Fruit fly (Drosophila melanogaster) whole organism, prepupa: ENCODE data around the gene GluClalpha.

ENCODE experiments used
- Blimp-1 ChIP-seq: fragments of 200-800 bp; sonication (Bioruptor generic); optimal IDR thresholded peaks from 3 replicates; lab custom pipeline; 2017; ENCODE audit warnings: missing biosample characterization, missing genetic modification characterization, mild to moderate bottlenecking, moderate library complexity, missing genetic modification reagents
- CG10631 ChIP-seq: fragments of 200-800 bp; sonication (Bioruptor generic); optimal IDR thresholded peaks from 2 replicates; lab custom pipeline; 2016; ENCODE audit warnings: missing biosample characterization, missing genetic modification characterization
- CG15336 ChIP-seq: fragments of 200-800 bp; sonication (Bioruptor generic); IDR thresholded peaks from 2 replicates; pipeline ENCODE4 v1.3.6; 2022; ENCODE audit warnings: missing biosample characterization, missing genetic modification characterization
- CG3032 ChIP-seq: fragments of 200-800 bp; optimal IDR thresholded peaks from 2 replicates; lab custom pipeline; 2019; ENCODE audit warnings: missing biosample characterization, mild to moderate bottlenecking, missing genetic modification characterization, moderate library complexity
- CG31627 ChIP-seq: fragments of 200-800 bp; sonication (Bioruptor generic); optimal IDR thresholded peaks from 3 replicates; lab custom pipeline; 2016; ENCODE audit warnings: missing biosample characterization, missing genetic modification characterization
- CG32006 ChIP-seq: fragments of 200-800 bp; sonication (Bioruptor generic); optimal IDR thresholded peaks from 3 replicates; lab custom pipeline; 2017; ENCODE audit warnings: missing biosample characterization, mild to moderate bottlenecking, missing genetic modification characterization
- CG34406 ChIP-seq: fragments of 200-800 bp; sonication (Bioruptor generic); optimal IDR thresholded peaks from 3 replicates; lab custom pipeline; 2016; ENCODE audit warnings: missing biosample characterization, missing genetic modification characterization
- CG4318 ChIP-seq: fragments of 200-800 bp; sonication (Bioruptor generic); optimal IDR thresholded peaks from 3 replicates; lab custom pipeline; 2017; ENCODE audit warnings: missing biosample characterization, mild to moderate bottlenecking, missing genetic modification characterization
- CG6276 ChIP-seq: fragments of 200-800 bp; sonication (Bioruptor generic); optimal IDR thresholded peaks from 2 replicates; lab custom pipeline; 2017; ENCODE audit warnings: missing biosample characterization, mild to moderate bottlenecking, missing genetic modification characterization
- CG7368 ChIP-seq: fragments of 200-800 bp; sonication (Bioruptor generic); optimal IDR thresholded peaks from 3 replicates; lab custom pipeline; 2016; ENCODE audit warnings: missing biosample characterization, missing genetic modification characterization
- CG8119 ChIP-seq: fragments of 200-800 bp; sonication (Bioruptor generic); IDR thresholded peaks from 3 replicates; pipeline ENCODE4 v1.3.6; 2022; ENCODE audit warnings: missing biosample characterization, missing genetic modification characterization
- CG8632 ChIP-seq: fragments of 200-800 bp; sonication (Bioruptor generic); optimal IDR thresholded peaks from 3 replicates; lab custom pipeline; 2016; ENCODE audit warnings: missing biosample characterization, missing genetic modification characterization
- Eip75B ChIP-seq: fragments of 200-800 bp; sonication (Bioruptor generic); optimal IDR thresholded peaks from 3 replicates; lab custom pipeline; 2016; ENCODE audit warnings: missing biosample characterization, missing genetic modification characterization
- Eip78C ChIP-seq: fragments of 200-800 bp; sonication (Bioruptor generic); peaks from one replicate; lab custom pipeline; 2016; ENCODE audit warnings: missing biosample characterization, missing genetic modification characterization
- Ets96B ChIP-seq: fragments of 200-800 bp; optimal IDR thresholded peaks from 2 replicates; lab custom pipeline; 2019; ENCODE audit warnings: missing biosample characterization, mild to moderate bottlenecking, missing genetic modification characterization, moderate library complexity
- Gug ChIP-seq: fragments of 200-800 bp; sonication (Bioruptor generic); IDR thresholded peaks from 2 replicates; pipeline ENCODE4 v1.3.6; 2022; ENCODE audit warnings: missing biosample characterization, missing genetic modification characterization
- Hr39 ChIP-seq: fragments of 200-800 bp; sonication (Bioruptor generic); optimal IDR thresholded peaks from 2 replicates; lab custom pipeline; 2016; ENCODE audit warnings: missing biosample characterization, missing genetic modification characterization
- Hr4 ChIP-seq: fragments of 200-800 bp; sonication (Bioruptor generic); optimal IDR thresholded peaks from 3 replicates; lab custom pipeline; 2016; ENCODE audit warnings: missing biosample characterization, missing genetic modification characterization
- Met ChIP-seq: fragments of 200-800 bp; sonication (Bioruptor generic); optimal IDR thresholded peaks from 3 replicates; lab custom pipeline; 2016; ENCODE audit warnings: missing biosample characterization, missing genetic modification characterization
- OdsH ChIP-seq: fragments of 200-800 bp; sonication (Bioruptor generic); optimal IDR thresholded peaks from 3 replicates; lab custom pipeline; 2016; ENCODE audit warnings: missing biosample characterization, missing genetic modification characterization
- Sox14 ChIP-seq: fragments of 200-800 bp; sonication (Bioruptor generic); optimal IDR thresholded peaks from 3 replicates; lab custom pipeline; 2016; ENCODE audit warnings: missing biosample characterization, missing genetic modification characterization
- Sox15 ChIP-seq: fragments of 200-800 bp; sonication (Bioruptor generic); optimal IDR thresholded peaks from 3 replicates; lab custom pipeline; 2016; ENCODE audit warnings: missing biosample characterization, missing genetic modification characterization
- achi ChIP-seq: fragments of 200-800 bp; sonication (Bioruptor generic); optimal IDR thresholded peaks from 3 replicates; lab custom pipeline; 2016; ENCODE audit warnings: missing biosample characterization, missing genetic modification characterization
- acj6 ChIP-seq: fragments of 200-800 bp; sonication (Bioruptor generic); optimal IDR thresholded peaks from 3 replicates; lab custom pipeline; 2016; ENCODE audit warnings: missing biosample characterization, missing genetic modification characterization
- cyc ChIP-seq: fragments of 200-800 bp; sonication (Bioruptor generic); optimal IDR thresholded peaks from 3 replicates; lab custom pipeline; 2016; ENCODE audit warnings: missing biosample characterization, missing genetic modification characterization
- dsx ChIP-seq: fragments of 200-800 bp; optimal IDR thresholded peaks from 3 replicates; lab custom pipeline; 2019; ENCODE audit warnings: missing biosample characterization, mild to moderate bottlenecking, missing genetic modification characterization, moderate library complexity; ENCODE audit not compliant: poor library complexity, severe bottlenecking
- eg ChIP-seq: fragments of 200-800 bp; sonication (Bioruptor generic); IDR thresholded peaks from 3 replicates; pipeline ENCODE4 v1.3.6; 2022; ENCODE audit warnings: missing biosample characterization, missing genetic modification characterization
- esn ChIP-seq: fragments of 200-800 bp; sonication (Bioruptor generic); optimal IDR thresholded peaks from 2 replicates; lab custom pipeline; 2016; ENCODE audit warnings: missing biosample characterization, mild to moderate bottlenecking, missing genetic modification characterization, moderate library complexity
- fd59A ChIP-seq: fragments of 200-800 bp; sonication (Bioruptor generic); optimal IDR thresholded peaks from 2 replicates; lab custom pipeline; 2017; ENCODE audit warnings: missing biosample characterization, mild to moderate bottlenecking, missing genetic modification characterization, missing genetic modification reagents
- lz ChIP-seq: fragments of 200-800 bp; sonication (Bioruptor generic); optimal IDR thresholded peaks from 3 replicates; lab custom pipeline; 2016; ENCODE audit warnings: missing biosample characterization, missing genetic modification characterization
- net ChIP-seq: fragments of 200-800 bp; sonication (Bioruptor generic); optimal IDR thresholded peaks from 3 replicates; lab custom pipeline; 2016; ENCODE audit warnings: missing biosample characterization, missing genetic modification characterization
- pdm3 ChIP-seq: fragments of 200-800 bp; sonication (Bioruptor generic); optimal IDR thresholded peaks from 3 replicates; lab custom pipeline; 2016; ENCODE audit warnings: missing biosample characterization, missing genetic modification characterization
- salr ChIP-seq, 2 experiments: fragments of 200-800 bp; sonication (Bioruptor generic); optimal IDR thresholded peaks; 3 replicates each; lab custom pipeline; 2016 to 2018; ENCODE audit warnings: missing biosample characterization in 2 of 2, missing genetic modification characterization in 2 of 2, mild to moderate bottlenecking in 1 of 2
- spab ChIP-seq: fragments of 200-800 bp; sonication (Bioruptor generic); optimal IDR thresholded peaks from 2 replicates; lab custom pipeline; 2017; ENCODE audit warnings: missing biosample characterization, mild to moderate bottlenecking, missing genetic modification characterization, missing genetic modification reagents
- ss ChIP-seq, 2 experiments: fragments of 200-800 bp; sonication (Bioruptor generic); optimal IDR thresholded peaks; 2 replicates in 1 of 2; 3 replicates in 1 of 2; lab custom pipeline; 2017 to 2018; ENCODE audit warnings: mild to moderate bottlenecking in 2 of 2, missing biosample characterization in 2 of 2, missing genetic modification characterization in 2 of 2, moderate library complexity in 1 of 2
- svp ChIP-seq: fragments of 200-800 bp; sonication (Bioruptor generic); peaks from one replicate; lab custom pipeline; 2016; ENCODE audit warnings: missing biosample characterization, missing genetic modification characterization
- topi ChIP-seq: fragments of 200-800 bp; sonication (Bioruptor generic); optimal IDR thresholded peaks from 3 replicates; lab custom pipeline; 2016; ENCODE audit warnings: missing biosample characterization, missing genetic modification characterization
- vri ChIP-seq: fragments of 200-800 bp; sonication (Bioruptor generic); optimal IDR thresholded peaks from 3 replicates; lab custom pipeline; 2016; ENCODE audit warnings: missing biosample characterization, mild to moderate bottlenecking, missing genetic modification characterization

The GluClalpha gene

dm6 chr3R:19807148-19807547 lies 76.6 kb downstream of the GluClalpha start:
- TF ChIP-seq vri (GFP tag; lab: Kevin White, UChicago) (no peak), Sox14 (GFP tag; lab: Kevin White, UChicago) (no peak), salr (GFP tag; optimal IDR thresholded peaks at IDR 0.05; lab: Kevin White, UChicago) (no peak), Hr4 (GFP tag; lab: Kevin White, UChicago) (no peak), CG6276 (GFP tag; lab: Kevin White, UChicago) (no peak), Blimp-1 (GFP tag; lab: Kevin White, UChicago) (no peak), CG8632 (GFP tag; lab: Kevin White, UChicago) (no peak), Met (GFP tag; lab: Kevin White, UChicago) (no peak), CG7368 (GFP tag; lab: Kevin White, UChicago) (no peak), Ets96B (tag; lab: Kevin White, UChicago) (no peak), ss (GFP tag; optimal IDR thresholded peaks at IDR 0.05; lab: Kevin White, UChicago) (no peak)

dm6 chr3R:19807745-19808429 lies 77.4 kb downstream of the GluClalpha start:
- TF ChIP-seq CG3032 (tag; lab: Kevin White, UChicago) (peak; percentile 41), CG8119 (GFP tag; lab: Robert Waterston, UW) (peak; percentile 58), esn (peak; percentile 4), Gug (GFP tag; lab: Robert Waterston, UW) (peak; percentile 46), acj6 (GFP tag; lab: Kevin White, UChicago) (peak; percentile 40), Hr4 (GFP tag; lab: Kevin White, UChicago) (peak; percentile 70), cyc (no peak), salr (GFP tag; optimal IDR thresholded peaks at IDR 0.05; lab: Kevin White, UChicago) (peak in 1 of 2 experiments; percentile 68), eg (GFP tag; lab: Robert Waterston, UW) (no peak; the same call in 1 of the 3 replicates), net (GFP tag; lab: Kevin White, UChicago) (peak; percentile 27), CG34406 (GFP tag; lab: Kevin White, UChicago) (no peak), CG15336 (GFP tag; lab: Robert Waterston, UW) (peak; percentile 49; the same call in 1 of the 2 replicates), CG8632 (GFP tag; lab: Kevin White, UChicago) (no peak), CG32006 (GFP tag; lab: Kevin White, UChicago) (peak; percentile 89), dsx (GFP tag; lab: Kevin White, UChicago) (no peak), pdm3 (GFP tag; lab: Kevin White, UChicago) (peak; percentile 57), achi (GFP tag; lab: Kevin White, UChicago) (peak; percentile 37), CG6276 (GFP tag; lab: Kevin White, UChicago) (peak; percentile 30), CG31627 (GFP tag; lab: Kevin White, UChicago) (no peak), topi (GFP tag; lab: Kevin White, UChicago) (no peak), CG4318 (GFP tag; lab: Kevin White, UChicago) (peak; percentile 56), Eip78C (GFP tag; lab: Kevin White, UChicago) (peak; percentile 69), spab (GFP tag; lab: Kevin White, UChicago) (peak; percentile 29), OdsH (GFP tag; lab: Kevin White, UChicago) (peak; percentile 49), Hr39 (GFP tag; lab: Kevin White, UChicago) (no peak), CG10631 (GFP tag; lab: Kevin White, UChicago) (peak; percentile 30), fd59A (no peak), Met (GFP tag; lab: Kevin White, UChicago) (peak; percentile 15), ss (GFP tag; optimal IDR thresholded peaks at IDR 0.05; lab: Kevin White, UChicago) (peak in 1 of 2 experiments; percentile 1), lz (GFP tag; lab: Kevin White, UChicago) (no peak), Eip75B (GFP tag; lab: Kevin White, UChicago) (no peak)

DNA sequence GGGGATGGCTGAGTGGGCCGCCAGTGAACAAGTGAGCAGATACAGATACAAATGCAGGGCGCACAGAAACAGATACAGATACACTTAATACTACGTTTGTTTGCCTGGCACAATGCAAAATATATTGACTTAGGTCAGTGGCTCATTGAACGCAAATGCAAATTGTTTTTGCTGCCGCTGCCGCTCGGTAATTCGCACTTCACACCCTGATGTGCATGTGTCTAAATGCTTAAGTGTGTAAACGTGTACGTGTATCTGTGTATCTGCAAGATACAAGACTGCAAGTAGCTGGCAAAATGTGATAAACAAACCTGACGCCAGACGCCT lies 77.9 kb downstream of the GluClalpha start:
- TF ChIP-seq CG6276 (GFP tag; lab: Kevin White, UChicago) = peak; percentile 11
- peak; percentile 42 for TF ChIP-seq CG32006 (GFP tag; lab: Kevin White, UChicago)
- peak; percentile 45 for TF ChIP-seq svp (GFP tag; lab: Kevin White, UChicago)
- TF ChIP-seq Hr4 (GFP tag; lab: Kevin White, UChicago) = no peak
- TF ChIP-seq Sox15 = no peak
- no peak for TF ChIP-seq fd59A
- 0 out of 2 replicates have a peak, but pooled peaks have one; percentile 1 for TF ChIP-seq Gug (GFP tag; lab: Robert Waterston, UW)
- TF ChIP-seq vri (GFP tag; lab: Kevin White, UChicago) = peak; percentile 3
